Fruit fly (Drosophila melanogaster) whole organism, embryonic: ENCODE data around the gene cnir.
A peak's percentile ranks its signal among the peaks of the same experiment; 100 is the strongest.

ENCODE experiments used
- Atf3 ChIP-seq: fragments of 200-800 bp; sonication (Bioruptor generic); optimal IDR thresholded peaks from 3 replicates; lab custom pipeline; 2016; ENCODE audit warnings: missing biosample characterization, missing genetic modification characterization
- Awh ChIP-seq: fragments of 200-800 bp; sonication (Bioruptor generic); IDR thresholded peaks from 2 replicates; pipeline ENCODE4, ENCODE4 v1.3.6; 2022; ENCODE audit warnings: missing biosample characterization, missing genetic modification characterization
- Bdp1 ChIP-seq: fragments of 200-800 bp; sonication (Bioruptor generic); optimal IDR thresholded peaks from 3 replicates; lab custom pipeline; 2016; ENCODE audit warnings: missing biosample characterization, missing genetic modification characterization
- Bteb2 ChIP-seq: fragments of 200-800 bp; sonication (Bioruptor generic); optimal IDR thresholded peaks from 2 replicates; lab custom pipeline; 2016; ENCODE audit warnings: missing biosample characterization, missing genetic modification characterization
- CG10366 ChIP-seq: fragments of 200-800 bp; sonication (Bioruptor generic); IDR thresholded peaks from 2 replicates; pipeline ENCODE4 v1.3.6; 2022; ENCODE audit warnings: missing biosample characterization, missing genetic modification characterization
- CG12299 ChIP-seq: fragments of 200-800 bp; sonication (Bioruptor generic); optimal IDR thresholded peaks from 2 replicates; lab custom pipeline; 2018; ENCODE audit warnings: missing biosample characterization, mild to moderate bottlenecking, missing genetic modification characterization
- CG13123 ChIP-seq: fragments of 200-800 bp; sonication (Bioruptor generic); optimal IDR thresholded peaks from 2 replicates; lab custom pipeline; 2016; ENCODE audit warnings: missing biosample characterization, missing genetic modification characterization
- CG13624 ChIP-seq: fragments of 200-800 bp; sonication (Bioruptor generic); optimal IDR thresholded peaks from 2 replicates; lab custom pipeline; 2016; ENCODE audit warnings: missing biosample characterization, missing genetic modification characterization
- CG1602 ChIP-seq: fragments of 200-800 bp; sonication (Bioruptor generic); optimal IDR thresholded peaks from 3 replicates; lab custom pipeline; 2016; ENCODE audit warnings: missing biosample characterization, missing genetic modification characterization
- CG17612 ChIP-seq: fragments of 200-800 bp; sonication (Bioruptor generic); IDR thresholded peaks from 2 replicates; pipeline ENCODE4 v1.3.6; 2022; ENCODE audit warnings: missing biosample characterization, missing genetic modification characterization
- CG18476 ChIP-seq: fragments of 200-800 bp; sonication (Bioruptor generic); optimal IDR thresholded peaks from 2 replicates; lab custom pipeline; 2016; ENCODE audit warnings: missing biosample characterization, mild to moderate bottlenecking, missing genetic modification characterization
- CG2116 ChIP-seq: fragments of 200-800 bp; sonication (Bioruptor generic); optimal IDR thresholded peaks from 3 replicates; lab custom pipeline; 2018; ENCODE audit warnings: missing biosample characterization, mild to moderate bottlenecking, missing genetic modification characterization
- CG2120 ChIP-seq: fragments of 200-800 bp; sonication (Bioruptor generic); optimal IDR thresholded peaks from 3 replicates; lab custom pipeline; 2016; ENCODE audit warnings: missing biosample characterization, missing genetic modification characterization
- CG2875 ChIP-seq: fragments of 200-800 bp; sonication (Bioruptor generic); optimal IDR thresholded peaks from 2 replicates; lab custom pipeline; 2017; ENCODE audit warnings: missing biosample characterization, mild to moderate bottlenecking, missing genetic modification characterization, missing genetic modification reagents
- CG31365 ChIP-seq: fragments of 200-800 bp; sonication (Bioruptor generic); optimal IDR thresholded peaks from 2 replicates; lab custom pipeline; 2018; ENCODE audit warnings: missing biosample characterization, mild to moderate bottlenecking, missing genetic modification characterization
- CG3407 ChIP-seq: fragments of 200-800 bp; sonication (Bioruptor generic); optimal IDR thresholded peaks from 2 replicates; lab custom pipeline; 2018; ENCODE audit warnings: missing biosample characterization, mild to moderate bottlenecking, missing genetic modification characterization
- CG7556 ChIP-seq: fragments of 200-800 bp; sonication (Bioruptor generic); optimal IDR thresholded peaks from 2 replicates; lab custom pipeline; 2017; ENCODE audit warnings: missing biosample characterization, mild to moderate bottlenecking, missing genetic modification characterization
- CG7963 ChIP-seq: fragments of 200-800 bp; sonication (Bioruptor generic); IDR thresholded peaks from 3 replicates; pipeline ENCODE4 v1.3.6; 2022; ENCODE audit warnings: missing biosample characterization, missing genetic modification characterization; ENCODE audit not compliant: partially characterized antibody
- CG7987 ChIP-seq: fragments of 200-800 bp; sonication (Bioruptor generic); optimal IDR thresholded peaks from 2 replicates; lab custom pipeline; 2018; ENCODE audit warnings: missing biosample characterization, mild to moderate bottlenecking, missing genetic modification characterization, moderate library complexity
- CG9609 ChIP-seq: fragments of 200-800 bp; sonication (Bioruptor generic); optimal IDR thresholded peaks from 3 replicates; lab custom pipeline; 2016; ENCODE audit warnings: missing biosample characterization, missing genetic modification characterization
- CG9817 ChIP-seq: fragments of 200-800 bp; sonication (Bioruptor generic); optimal IDR thresholded peaks from 2 replicates; lab custom pipeline; 2018; ENCODE audit warnings: missing biosample characterization, mild to moderate bottlenecking, missing genetic modification characterization, moderate library complexity
- CTCF ChIP-seq: fragments of 200-800 bp; sonication (Bioruptor generic); optimal IDR thresholded peaks from 2 replicates; lab custom pipeline; 2017; ENCODE audit warnings: missing biosample characterization, mild to moderate bottlenecking, missing genetic modification characterization, moderate library complexity
- Chrac-16 ChIP-seq: fragments of 200-800 bp; sonication (Bioruptor generic); optimal IDR thresholded peaks from 3 replicates; lab custom pipeline; 2016; ENCODE audit warnings: missing biosample characterization, missing genetic modification characterization
- D19A ChIP-seq: fragments of 200-800 bp; optimal IDR thresholded peaks from 3 replicates; lab custom pipeline; 2019; ENCODE audit warnings: missing biosample characterization, mild to moderate bottlenecking, missing genetic modification characterization, moderate library complexity
- E2f1 ChIP-seq: fragments of 200-800 bp; sonication (Bioruptor generic); IDR thresholded peaks from 2 replicates; pipeline ENCODE4 v1.3.6; 2022; ENCODE audit warnings: missing biosample characterization, missing genetic modification characterization
- HLH4C ChIP-seq: fragments of 200-800 bp; sonication (Bioruptor generic); IDR thresholded peaks from 3 replicates; pipeline ENCODE4 v1.3.6; 2022; ENCODE audit warnings: missing biosample characterization, missing genetic modification characterization; ENCODE audit not compliant: partially characterized antibody
- Hr51 ChIP-seq, 2 experiments: fragments of 200-800 bp; sonication (Bioruptor generic); optimal IDR thresholded peaks; 2 replicates in 1 of 2; 3 replicates in 1 of 2; lab custom pipeline; 2016 to 2018; ENCODE audit warnings: missing biosample characterization in 2 of 2, missing genetic modification characterization in 2 of 2, mild to moderate bottlenecking in 1 of 2, moderate library complexity in 1 of 2
- Hr78 ChIP-seq, 2 experiments: fragments of 200-800 bp in 1 of 2; fragments of >200 bp in 1 of 2; sonication (Bioruptor generic) in 1 of 2; optimal IDR thresholded peaks; 2 replicates each; lab custom pipeline; 2017 to 2019; ENCODE audit warnings: missing biosample characterization in 2 of 2, missing genetic modification characterization in 2 of 2, mild to moderate bottlenecking in 1 of 2, moderate library complexity in 1 of 2
- MTF-1 ChIP-seq: fragments of 200-800 bp; sonication (Bioruptor generic); optimal IDR thresholded peaks from 2 replicates; lab custom pipeline; 2018; ENCODE audit warnings: missing biosample characterization, mild to moderate bottlenecking, missing genetic modification characterization, borderline replicate concordance
- Mes4 ChIP-seq: fragments of 200-800 bp; sonication (Bioruptor generic); optimal IDR thresholded peaks from 2 replicates; lab custom pipeline; 2016; ENCODE audit warnings: missing biosample characterization, missing genetic modification characterization
- NC2β ChIP-seq: fragments of 200-800 bp; sonication (Bioruptor generic); optimal IDR thresholded peaks from 2 replicates; lab custom pipeline; 2016; ENCODE audit warnings: missing biosample characterization, missing genetic modification characterization
- Side ChIP-seq: fragments of 200-800 bp; sonication (Bioruptor generic); optimal IDR thresholded peaks from 2 replicates; lab custom pipeline; 2016; ENCODE audit warnings: missing biosample characterization, missing genetic modification characterization
- Sin3A ChIP-seq: fragments of >200 bp; optimal IDR thresholded peaks from 2 replicates; lab custom pipeline; 2018
- Stat92E ChIP-seq, 3 experiments: fragments of >200 bp in 2 of 3; fragments of 200-800 bp in 1 of 3; sonication (Bioruptor generic) in 1 of 3; optimal IDR thresholded peaks; 2 replicates each; lab custom pipeline; 2017 to 2019; ENCODE audit warnings: missing biosample characterization in 3 of 3, missing genetic modification characterization in 3 of 3, mild to moderate bottlenecking in 1 of 3, moderate library complexity in 1 of 3
- Vsx1 ChIP-seq: fragments of 200-800 bp; sonication (Bioruptor generic); optimal IDR thresholded peaks from 2 replicates; lab custom pipeline; 2017; ENCODE audit warnings: missing biosample characterization, mild to moderate bottlenecking, missing genetic modification characterization, missing genetic modification reagents
- bab2 ChIP-seq: fragments of 200-800 bp; sonication (Bioruptor generic); optimal IDR thresholded peaks from 2 replicates; lab custom pipeline; 2016; ENCODE audit warnings: missing biosample characterization, missing genetic modification characterization
- ems ChIP-seq: fragments of 200-800 bp; sonication (Bioruptor generic); optimal IDR thresholded peaks from 3 replicates; lab custom pipeline; 2016; ENCODE audit warnings: missing biosample characterization, missing genetic modification characterization
- gce ChIP-seq: fragments of 200-800 bp; sonication (Bioruptor generic); IDR thresholded peaks from 3 replicates; pipeline ENCODE4 v1.3.6; 2022; ENCODE audit warnings: missing biosample characterization, missing genetic modification characterization
- gsb ChIP-seq: fragments of 200-800 bp; sonication (Bioruptor generic); IDR thresholded peaks from 2 replicates; pipeline ENCODE4 v1.3.6; 2022; ENCODE audit warnings: missing biosample characterization, missing genetic modification characterization
- gt ChIP-seq: fragments of 200-800 bp; sonication (Bioruptor generic); IDR thresholded peaks from 2 replicates; pipeline ENCODE4 v1.3.6; 2022; ENCODE audit warnings: missing biosample characterization, missing genetic modification characterization
- ham ChIP-seq: fragments of 200-800 bp; sonication (Bioruptor generic); IDR thresholded peaks from 2 replicates; pipeline ENCODE4 v1.3.6; 2022; ENCODE audit warnings: missing biosample characterization, missing genetic modification characterization
- hbn ChIP-seq: fragments of 200-800 bp; sonication (Bioruptor generic); IDR thresholded peaks from 2 replicates; pipeline ENCODE4 v1.3.6; 2022; ENCODE audit warnings: missing biosample characterization, missing genetic modification characterization; ENCODE audit not compliant: partially characterized antibody
- lilli ChIP-seq: fragments of 200-800 bp; sonication (Bioruptor generic); optimal IDR thresholded peaks from 3 replicates; lab custom pipeline; 2016; ENCODE audit warnings: missing biosample characterization, missing genetic modification characterization
- pb ChIP-seq: fragments of 200-800 bp; sonication (Bioruptor generic); optimal IDR thresholded peaks from 3 replicates; lab custom pipeline; 2016; ENCODE audit warnings: missing biosample characterization, missing genetic modification characterization
- peb ChIP-seq: fragments of 200-800 bp; sonication (Bioruptor generic); IDR thresholded peaks from 2 replicates; pipeline ENCODE4 v1.3.6; 2022; ENCODE audit warnings: missing biosample characterization, missing genetic modification characterization
- pnt ChIP-seq: fragments of 200-800 bp; sonication (Bioruptor generic); optimal IDR thresholded peaks from 3 replicates; lab custom pipeline; 2016; ENCODE audit warnings: missing biosample characterization, missing genetic modification characterization
- sens-2 ChIP-seq: fragments of 200-800 bp; sonication (Bioruptor generic); IDR thresholded peaks from 2 replicates; pipeline ENCODE4 v1.3.6; 2022; ENCODE audit warnings: missing biosample characterization, missing genetic modification characterization
- sna ChIP-seq: fragments of 200-800 bp; sonication (Bioruptor generic); IDR thresholded peaks from 2 replicates; pipeline ENCODE4 v1.3.6; 2022; ENCODE audit warnings: missing biosample characterization, missing genetic modification characterization; ENCODE audit not compliant: partially characterized antibody
- toy ChIP-seq: fragments of 200-800 bp; sonication (Bioruptor generic); IDR thresholded peaks from 2 replicates; pipeline ENCODE4 v1.3.6; 2022; ENCODE audit warnings: missing biosample characterization, missing genetic modification characterization
- trem ChIP-seq: fragments of 200-800 bp; optimal IDR thresholded peaks from 3 replicates; lab custom pipeline; 2019; ENCODE audit warnings: missing biosample characterization, mild to moderate bottlenecking, missing genetic modification characterization, moderate library complexity
- zf30C ChIP-seq: fragments of 200-800 bp; sonication (Bioruptor generic); optimal IDR thresholded peaks from 3 replicates; lab custom pipeline; 2018; ENCODE audit warnings: missing biosample characterization, mild to moderate bottlenecking, missing genetic modification characterization

cnir gene

DNA sequence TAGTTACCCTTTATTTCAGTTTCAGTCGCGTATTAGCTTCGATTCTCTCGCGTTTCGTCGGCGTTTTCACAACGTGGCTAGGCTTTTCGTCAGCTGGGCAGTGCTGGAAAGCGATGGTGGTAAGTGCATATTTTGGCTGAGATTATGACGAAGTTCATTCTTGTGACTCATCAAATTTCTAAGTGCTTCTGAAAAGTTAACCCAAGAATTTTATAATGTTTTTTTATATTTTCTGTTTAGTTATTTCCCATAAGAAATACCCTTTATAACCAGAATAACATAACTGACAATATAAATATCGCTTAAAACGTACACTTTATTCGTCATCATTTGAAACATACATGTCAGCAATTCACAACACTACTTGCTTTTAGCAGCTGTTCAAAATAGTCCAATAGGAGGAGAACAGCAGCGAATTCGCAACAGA lies 2.4 kb downstream of the cnir start, which contains the start of the genes CG17260 and SerRS (continued):
- TF ChIP-seq hbn (GFP tag; lab: Robert Waterston, UW) (peak; percentile 50), gt (GFP tag; lab: Robert Waterston, UW) (peak; percentile 75; the same call in 1 of the 2 replicates), CTCF (GFP tag; lab: Kevin White, UChicago) (peak; percentile 37), Hr78 (GFP tag; optimal IDR thresholded peaks at IDR 0.05; lab: Kevin White, UChicago) (no peak), Awh (GFP tag; lab: Robert Waterston, UW) (peak; percentile 83), D19A (tag; lab: Kevin White, UChicago) (no peak), zf30C (no peak), CG31365 (tag; lab: Kevin White, UChicago) (no peak), CG13123 (GFP tag; lab: Kevin White, UChicago) (peak; percentile 85), MTF-1 (GFP tag; lab: Kevin White, UChicago) (peak; percentile 34), CG13624 (GFP tag; lab: Kevin White, UChicago) (peak; percentile 95), Atf3 (peak; percentile 89), pnt (GFP tag; lab: Kevin White, UChicago) (peak; percentile 96), HLH4C (GFP tag; lab: Robert Waterston, UW) (no peak), lilli (GFP tag; lab: Kevin White, UChicago) (peak; percentile 97), gsb (GFP tag; lab: Robert Waterston, UW) (peak; percentile 73), Sin3A (lab: Kevin White, UChicago) (peak; percentile 69), CG1602 (GFP tag; lab: Kevin White, UChicago) (peak; percentile 96), CG2120 (GFP tag; lab: Kevin White, UChicago) (peak; percentile 98), CG7556 (GFP tag; lab: Kevin White, UChicago) (peak; percentile 91), Mes4 (GFP tag; lab: Kevin White, UChicago) (peak; percentile 75), NC2β (GFP tag; lab: Kevin White, UChicago) (peak; percentile 86), Vsx1 (GFP tag; lab: Kevin White, UChicago) (no peak), CG18476 (GFP tag; lab: Kevin White, UChicago) (peak; percentile 94), toy (GFP tag; lab: Robert Waterston, UW) (peak; percentile 68; the same call in 1 of the 2 replicates), ems (GFP tag; lab: Kevin White, UChicago) (peak; percentile 84), sna (GFP tag; lab: Robert Waterston, UW) (no peak), CG9817 (peak; percentile 95), CG9609 (peak; percentile 85), CG17612 (GFP tag; lab: Robert Waterston, UW) (peak; percentile 78), CG12299 (peak; percentile 84), Chrac-16 (GFP tag; lab: Kevin White, UChicago) (peak; percentile 94), CG3407 (GFP tag; lab: Kevin White, UChicago) (peak; percentile 84), CG10366 (GFP tag; lab: Robert Waterston, UW) (peak; percentile 90), CG2116 (GFP tag; lab: Kevin White, UChicago) (peak; percentile 79), CG2875 (GFP tag; lab: Kevin White, UChicago) (peak; percentile 75), pb (GFP tag; lab: Kevin White, UChicago) (peak; percentile 77), Stat92E (GFP tag; optimal IDR thresholded peaks at IDR 0.05; lab: Kevin White, UChicago) (peak in 1 of 3 experiments; percentile 37), bab2 (GFP tag; lab: Kevin White, UChicago) (peak; percentile 94), peb (GFP tag; lab: Robert Waterston, UW) (peak; percentile 87), gce (GFP tag; lab: Robert Waterston, UW) (peak; percentile 63; the same call in 1 of the 3 replicates), CG7987 (GFP tag; lab: Kevin White, UChicago) (peak; percentile 78), Hr51 (GFP tag; optimal IDR thresholded peaks at IDR 0.05; lab: Kevin White, UChicago) (peak in 1 of 2 experiments; percentile 88), E2f1 (GFP tag; lab: Robert Waterston, UW) (peak; percentile 93), Side (peak; percentile 90), trem (tag; lab: Kevin White, UChicago) (peak; percentile 93), CG7963 (GFP tag; lab: Robert Waterston, UW) (no peak), Bteb2 (peak; percentile 93), ham (GFP tag; lab: Robert Waterston, UW) (peak; percentile 77), sens-2 (GFP tag; lab: Robert Waterston, UW) (peak; percentile 45; the same call in 1 of the 2 replicates), Bdp1 (GFP tag; lab: Kevin White, UChicago) (peak; percentile 89)
